Worm (Caenorhabditis elegans): Measurements from ENCODE around the gene R06F6.12.
A peak's percentile ranks its signal among the peaks of the same experiment; 100 is the strongest.

R06F6.12 gene

ce11 chrII:10851110-10851509, 27.2 kb upstream of the R06F6.12 start (continued):
- TF ChIP-seq ztf-4 (tag; optimal IDR thresholded peaks at IDR 0.05) = peak; percentile 69
- TF ChIP-seq xbp-1 (tag; optimal IDR thresholded peaks at IDR 0.05) = peak; percentile 55
- peak; percentile 65 to 67 for TF ChIP-seq efl-1 (optimal IDR thresholded peaks at IDR 0.05)
- TF ChIP-seq efl-1 (GFP tag; optimal IDR thresholded peaks at IDR 0.05 in 1 of 2) = peak; percentile 56 to 95
- TF ChIP-seq ztf-11 (tag; optimal IDR thresholded peaks at IDR 0.05) = peak in 1 of 2 experiments; percentile 71
- TF ChIP-seq mdl-1 (tag; optimal IDR thresholded peaks at IDR 0.05) = peak in 1 of 2 experiments; percentile 69
- peak; percentile 22 for TF ChIP-seq nhr-77 (tag; optimal IDR thresholded peaks at IDR 0.05)
- TF ChIP-seq ceh-82 (tag; optimal IDR thresholded peaks at IDR 0.05) = peak in 2 of 3 experiments; percentile 0 to 62
- no peak for TF ChIP-seq nhr-84 (tag; optimal IDR thresholded peaks at IDR 0.05)
- TF ChIP-seq aly-2 (tag; optimal IDR thresholded peaks at IDR 0.05) = no peak
- peak; percentile 89 for TF ChIP-seq mep-1 (tag; optimal IDR thresholded peaks at IDR 0.05)
- no peak for TF ChIP-seq fos-1 (tag; optimal IDR thresholded peaks at IDR 0.05)
- TF ChIP-seq C16A3.4 (tag; optimal IDR thresholded peaks at IDR 0.05) = peak; percentile 39
- no peak for TF ChIP-seq nhr-76 (tag; optimal IDR thresholded peaks at IDR 0.05)
- TF ChIP-seq lin-14 (GFP tag; optimal IDR thresholded peaks at IDR 0.05) = peak; percentile 99
- peak; percentile 51 for TF ChIP-seq snpc-4 (tag; optimal IDR thresholded peaks at IDR 0.05)
- TF ChIP-seq fkh-8 (tag; optimal IDR thresholded peaks at IDR 0.05) = peak; percentile 61
- TF ChIP-seq nhr-85 (tag) = peak; percentile 97
- TF ChIP-seq nhr-71 (tag; optimal IDR thresholded peaks at IDR 0.05) = peak; percentile 90
- TF ChIP-seq grh-1 (GFP tag; IDR thresholded peaks at IDR 0.05) = no peak
- TF ChIP-seq ets-5 (GFP tag; IDR thresholded peaks at IDR 0.05) = no peak
- TF ChIP-seq efl-3 (GFP tag; optimal IDR thresholded peaks at IDR 0.05) = no peak
- no peak for TF ChIP-seq zag-1 (tag; optimal IDR thresholded peaks at IDR 0.05)
- peak; percentile 68 to 80 for TF ChIP-seq lin-35 (GFP tag; optimal IDR thresholded peaks at IDR 0.05)
- peak; percentile 47 for TF ChIP-seq jun-1 (tag; optimal IDR thresholded peaks at IDR 0.05)
- TF ChIP-seq lin-39 (tag; optimal IDR thresholded peaks at IDR 0.05) = no peak
- peak; percentile 24 for TF ChIP-seq isw-1 (GFP tag; IDR thresholded peaks at IDR 0.05)
- peak; percentile 84 for TF ChIP-seq nhr-20 (tag; optimal IDR thresholded peaks at IDR 0.05)
- no peak for TF ChIP-seq fkh-4 (tag; optimal IDR thresholded peaks at IDR 0.05; ENCODE audit: borderline replicate concordance)
- TF ChIP-seq lir-3 (tag; optimal IDR thresholded peaks at IDR 0.05; ENCODE audit: poor library complexity) = peak; percentile 51
- TF ChIP-seq unc-86 (tag; optimal IDR thresholded peaks at IDR 0.05) = peak; percentile 60
- peak; percentile 82 for TF ChIP-seq nhr-90 (tag; optimal IDR thresholded peaks at IDR 0.05; ENCODE audit: poor library complexity)
- peak; percentile 61 for TF ChIP-seq irx-1 (tag; optimal IDR thresholded peaks at IDR 0.05)
- TF ChIP-seq swsn-7 (tag; optimal IDR thresholded peaks at IDR 0.05) = peak; percentile 68
- no peak for TF ChIP-seq unc-30 (tag; optimal IDR thresholded peaks at IDR 0.05)
- TF ChIP-seq snu-23 (GFP tag; optimal IDR thresholded peaks at IDR 0.05) = peak; percentile 87
- TF ChIP-seq rnt-1 (tag; optimal IDR thresholded peaks at IDR 0.05) = peak; percentile 56
- TF ChIP-seq vab-15 (tag; optimal IDR thresholded peaks at IDR 0.05) = no peak
- no peak for TF ChIP-seq hlh-17 (GFP tag; optimal IDR thresholded peaks at IDR 0.05; ENCODE audit: borderline replicate concordance)
- TF ChIP-seq unc-62 (GFP tag; optimal IDR thresholded peaks at IDR 0.05) = peak; percentile 41
- no peak for TF ChIP-seq lin-15B (tag; optimal IDR thresholded peaks at IDR 0.05)
- no peak for TF ChIP-seq mab-9 (GFP tag; IDR thresholded peaks at IDR 0.05)
- TF ChIP-seq aha-1 (tag; optimal IDR thresholded peaks at IDR 0.05) = peak; percentile 62
- TF ChIP-seq dsc-1 (tag; optimal IDR thresholded peaks at IDR 0.05) = peak; percentile 24
- TF ChIP-seq pax-3 (tag; optimal IDR thresholded peaks at IDR 0.05) = peak; percentile 29
- TF ChIP-seq nhr-12 (tag; optimal IDR thresholded peaks at IDR 0.05) = no peak

Measured in whole organism, L1 larva.